Fruit fly (Drosophila melanogaster) whole organism, prepupa: ENCODE results near the gene CG4199.

Experiments
- Blimp-1 ChIP-seq: fragments of 200-800 bp; sonication (Bioruptor generic); optimal IDR thresholded peaks from 3 replicates; lab custom pipeline; 2017; ENCODE audit warnings: missing biosample characterization, missing genetic modification characterization, mild to moderate bottlenecking, moderate library complexity, missing genetic modification reagents
- CG10631 ChIP-seq: fragments of 200-800 bp; sonication (Bioruptor generic); optimal IDR thresholded peaks from 2 replicates; lab custom pipeline; 2016; ENCODE audit warnings: missing biosample characterization, missing genetic modification characterization
- CG10669 ChIP-seq: fragments of 200-800 bp; sonication (Bioruptor generic); optimal IDR thresholded peaks from 3 replicates; lab custom pipeline; 2018; ENCODE audit warnings: missing biosample characterization, mild to moderate bottlenecking, missing genetic modification characterization, moderate library complexity
- CG11294 ChIP-seq: fragments of 200-800 bp; sonication (Bioruptor generic); IDR thresholded peaks from 2 replicates; pipeline ENCODE4 v1.3.6; 2022; ENCODE audit warnings: missing biosample characterization, missing genetic modification characterization
- CG11762 ChIP-seq: fragments of 200-800 bp; sonication (Bioruptor generic); optimal IDR thresholded peaks from 3 replicates; lab custom pipeline; 2016; ENCODE audit warnings: missing biosample characterization, missing genetic modification characterization; ENCODE audit not compliant: insufficient read depth
- CG11902 ChIP-seq: fragments of 200-800 bp; sonication (Bioruptor generic); optimal IDR thresholded peaks from 3 replicates; lab custom pipeline; 2016; ENCODE audit warnings: missing biosample characterization, missing genetic modification characterization
- CG15336 ChIP-seq: fragments of 200-800 bp; sonication (Bioruptor generic); IDR thresholded peaks from 2 replicates; pipeline ENCODE4 v1.3.6; 2022; ENCODE audit warnings: missing biosample characterization, missing genetic modification characterization
- CG16779 ChIP-seq: fragments of 200-800 bp; sonication (Bioruptor generic); optimal IDR thresholded peaks from 3 replicates; lab custom pipeline; 2017; ENCODE audit warnings: missing biosample characterization, mild to moderate bottlenecking, missing genetic modification characterization
- CG3032 ChIP-seq: fragments of 200-800 bp; optimal IDR thresholded peaks from 2 replicates; lab custom pipeline; 2019; ENCODE audit warnings: missing biosample characterization, mild to moderate bottlenecking, missing genetic modification characterization, moderate library complexity
- CG31627 ChIP-seq: fragments of 200-800 bp; sonication (Bioruptor generic); optimal IDR thresholded peaks from 3 replicates; lab custom pipeline; 2016; ENCODE audit warnings: missing biosample characterization, missing genetic modification characterization
- CG4318 ChIP-seq: fragments of 200-800 bp; sonication (Bioruptor generic); optimal IDR thresholded peaks from 3 replicates; lab custom pipeline; 2017; ENCODE audit warnings: missing biosample characterization, mild to moderate bottlenecking, missing genetic modification characterization
- CG6163 ChIP-seq: fragments of 200-800 bp; sonication (Bioruptor generic); IDR thresholded peaks from 3 replicates; pipeline ENCODE4 v1.3.6; 2022; ENCODE audit warnings: missing biosample characterization, missing genetic modification characterization
- CG6276 ChIP-seq: fragments of 200-800 bp; sonication (Bioruptor generic); optimal IDR thresholded peaks from 2 replicates; lab custom pipeline; 2017; ENCODE audit warnings: missing biosample characterization, mild to moderate bottlenecking, missing genetic modification characterization
- CG6808 ChIP-seq: fragments of 200-800 bp; sonication (Bioruptor generic); optimal IDR thresholded peaks from 3 replicates; lab custom pipeline; 2017; ENCODE audit warnings: missing biosample characterization, missing genetic modification characterization, mild to moderate bottlenecking, moderate library complexity, missing genetic modification reagents
- CG6854 ChIP-seq: fragments of 200-800 bp; sonication (Bioruptor generic); optimal IDR thresholded peaks from 2 replicates; lab custom pipeline; 2017; ENCODE audit warnings: missing biosample characterization, mild to moderate bottlenecking, missing genetic modification characterization
- CG7368 ChIP-seq: fragments of 200-800 bp; sonication (Bioruptor generic); optimal IDR thresholded peaks from 3 replicates; lab custom pipeline; 2016; ENCODE audit warnings: missing biosample characterization, missing genetic modification characterization
- CG8319 ChIP-seq: fragments of 200-800 bp; sonication (Bioruptor generic); optimal IDR thresholded peaks from 3 replicates; lab custom pipeline; 2016; ENCODE audit warnings: missing biosample characterization, missing genetic modification characterization
- CG8632 ChIP-seq: fragments of 200-800 bp; sonication (Bioruptor generic); optimal IDR thresholded peaks from 3 replicates; lab custom pipeline; 2016; ENCODE audit warnings: missing biosample characterization, missing genetic modification characterization
- CG9139 ChIP-seq: fragments of 200-800 bp; sonication (Bioruptor generic); optimal IDR thresholded peaks from 3 replicates; lab custom pipeline; 2017; ENCODE audit warnings: missing biosample characterization, mild to moderate bottlenecking, missing genetic modification characterization
- Eip75B ChIP-seq: fragments of 200-800 bp; sonication (Bioruptor generic); optimal IDR thresholded peaks from 3 replicates; lab custom pipeline; 2016; ENCODE audit warnings: missing biosample characterization, missing genetic modification characterization
- Eip78C ChIP-seq: fragments of 200-800 bp; sonication (Bioruptor generic); peaks from one replicate; lab custom pipeline; 2016; ENCODE audit warnings: missing biosample characterization, missing genetic modification characterization
- Ets21C ChIP-seq: fragments of 200-800 bp; sonication (Bioruptor generic); optimal IDR thresholded peaks from 3 replicates; lab custom pipeline; 2016; ENCODE audit warnings: missing biosample characterization, missing genetic modification characterization
- Ets96B ChIP-seq: fragments of 200-800 bp; optimal IDR thresholded peaks from 2 replicates; lab custom pipeline; 2019; ENCODE audit warnings: missing biosample characterization, mild to moderate bottlenecking, missing genetic modification characterization, moderate library complexity
- Gug ChIP-seq: fragments of 200-800 bp; sonication (Bioruptor generic); IDR thresholded peaks from 2 replicates; pipeline ENCODE4 v1.3.6; 2022; ENCODE audit warnings: missing biosample characterization, missing genetic modification characterization
- Hr38 ChIP-seq: sonication (Bioruptor generic); optimal IDR thresholded peaks from 2 replicates; lab custom pipeline; 2016; ENCODE audit warnings: missing biosample characterization, missing genetic modification characterization
- Hr39 ChIP-seq: fragments of 200-800 bp; sonication (Bioruptor generic); optimal IDR thresholded peaks from 2 replicates; lab custom pipeline; 2016; ENCODE audit warnings: missing biosample characterization, missing genetic modification characterization
- Hr4 ChIP-seq: fragments of 200-800 bp; sonication (Bioruptor generic); optimal IDR thresholded peaks from 3 replicates; lab custom pipeline; 2016; ENCODE audit warnings: missing biosample characterization, missing genetic modification characterization
- Lpt ChIP-seq: fragments of 200-800 bp; sonication (Bioruptor generic); optimal IDR thresholded peaks from 3 replicates; lab custom pipeline; 2016; ENCODE audit warnings: missing biosample characterization, missing genetic modification characterization
- Met ChIP-seq: fragments of 200-800 bp; sonication (Bioruptor generic); optimal IDR thresholded peaks from 3 replicates; lab custom pipeline; 2016; ENCODE audit warnings: missing biosample characterization, missing genetic modification characterization
- Sox102F ChIP-seq: fragments of 200-800 bp; sonication (Bioruptor generic); optimal IDR thresholded peaks from 2 replicates; lab custom pipeline; 2016; ENCODE audit warnings: missing biosample characterization, mild to moderate bottlenecking, missing genetic modification characterization
- Sox14 ChIP-seq: fragments of 200-800 bp; sonication (Bioruptor generic); optimal IDR thresholded peaks from 3 replicates; lab custom pipeline; 2016; ENCODE audit warnings: missing biosample characterization, missing genetic modification characterization
- Sox15 ChIP-seq: fragments of 200-800 bp; sonication (Bioruptor generic); optimal IDR thresholded peaks from 3 replicates; lab custom pipeline; 2016; ENCODE audit warnings: missing biosample characterization, missing genetic modification characterization
- acj6 ChIP-seq: fragments of 200-800 bp; sonication (Bioruptor generic); optimal IDR thresholded peaks from 3 replicates; lab custom pipeline; 2016; ENCODE audit warnings: missing biosample characterization, missing genetic modification characterization
- cyc ChIP-seq: fragments of 200-800 bp; sonication (Bioruptor generic); optimal IDR thresholded peaks from 3 replicates; lab custom pipeline; 2016; ENCODE audit warnings: missing biosample characterization, missing genetic modification characterization
- dac ChIP-seq: fragments of 200-800 bp; sonication (Bioruptor generic); optimal IDR thresholded peaks from 2 replicates; lab custom pipeline; 2017; ENCODE audit warnings: missing biosample characterization, mild to moderate bottlenecking, missing genetic modification characterization
- dsx ChIP-seq: fragments of 200-800 bp; optimal IDR thresholded peaks from 3 replicates; lab custom pipeline; 2019; ENCODE audit warnings: missing biosample characterization, mild to moderate bottlenecking, missing genetic modification characterization, moderate library complexity; ENCODE audit not compliant: poor library complexity, severe bottlenecking
- eg ChIP-seq: fragments of 200-800 bp; sonication (Bioruptor generic); IDR thresholded peaks from 3 replicates; pipeline ENCODE4 v1.3.6; 2022; ENCODE audit warnings: missing biosample characterization, missing genetic modification characterization
- esn ChIP-seq: fragments of 200-800 bp; sonication (Bioruptor generic); optimal IDR thresholded peaks from 2 replicates; lab custom pipeline; 2016; ENCODE audit warnings: missing biosample characterization, mild to moderate bottlenecking, missing genetic modification characterization, moderate library complexity
- fd59A ChIP-seq: fragments of 200-800 bp; sonication (Bioruptor generic); optimal IDR thresholded peaks from 2 replicates; lab custom pipeline; 2017; ENCODE audit warnings: missing biosample characterization, mild to moderate bottlenecking, missing genetic modification characterization, missing genetic modification reagents
- fd85E ChIP-seq: fragments of 200-800 bp; sonication (Bioruptor generic); optimal IDR thresholded peaks from 3 replicates; lab custom pipeline; 2016; ENCODE audit warnings: missing biosample characterization, missing genetic modification characterization
- fkh ChIP-seq: fragments of 200-800 bp; sonication (Bioruptor generic); optimal IDR thresholded peaks from 3 replicates; lab custom pipeline; 2017; ENCODE audit warnings: missing biosample characterization, mild to moderate bottlenecking, missing genetic modification characterization, moderate library complexity
- lz ChIP-seq: fragments of 200-800 bp; sonication (Bioruptor generic); optimal IDR thresholded peaks from 3 replicates; lab custom pipeline; 2016; ENCODE audit warnings: missing biosample characterization, missing genetic modification characterization
- net ChIP-seq: fragments of 200-800 bp; sonication (Bioruptor generic); optimal IDR thresholded peaks from 3 replicates; lab custom pipeline; 2016; ENCODE audit warnings: missing biosample characterization, missing genetic modification characterization
- pdm3 ChIP-seq: fragments of 200-800 bp; sonication (Bioruptor generic); optimal IDR thresholded peaks from 3 replicates; lab custom pipeline; 2016; ENCODE audit warnings: missing biosample characterization, missing genetic modification characterization
- ss ChIP-seq, 2 experiments: fragments of 200-800 bp; sonication (Bioruptor generic); optimal IDR thresholded peaks; 2 replicates in 1 of 2; 3 replicates in 1 of 2; lab custom pipeline; 2017 to 2018; ENCODE audit warnings: mild to moderate bottlenecking in 2 of 2, missing biosample characterization in 2 of 2, missing genetic modification characterization in 2 of 2, moderate library complexity in 1 of 2
- svp ChIP-seq: fragments of 200-800 bp; sonication (Bioruptor generic); peaks from one replicate; lab custom pipeline; 2016; ENCODE audit warnings: missing biosample characterization, missing genetic modification characterization
- topi ChIP-seq: fragments of 200-800 bp; sonication (Bioruptor generic); optimal IDR thresholded peaks from 3 replicates; lab custom pipeline; 2016; ENCODE audit warnings: missing biosample characterization, missing genetic modification characterization
- vri ChIP-seq: fragments of 200-800 bp; sonication (Bioruptor generic); optimal IDR thresholded peaks from 3 replicates; lab custom pipeline; 2016; ENCODE audit warnings: missing biosample characterization, mild to moderate bottlenecking, missing genetic modification characterization

Gene CG4199

dm6 chrX:2083678-2084162 lies 10.4 kb upstream of the CG4199 start (continued):
- TF ChIP-seq pdm3 (GFP tag; lab: Kevin White, UChicago) (peak; percentile 97), Sox14 (GFP tag; lab: Kevin White, UChicago) (peak; percentile 97), CG31627 (GFP tag; lab: Kevin White, UChicago) (peak; percentile 95), CG6808 (peak; percentile 82), Ets21C (GFP tag; lab: Kevin White, UChicago) (peak; percentile 88), Eip78C (GFP tag; lab: Kevin White, UChicago) (peak; percentile 98), CG8632 (GFP tag; lab: Kevin White, UChicago) (peak; percentile 91), dac (GFP tag; lab: Kevin White, UChicago) (peak; percentile 88), fkh (peak; percentile 60), topi (peak; percentile 93), CG6854 (GFP tag; lab: Kevin White, UChicago) (peak; percentile 80), CG10669 (GFP tag; lab: Kevin White, UChicago) (peak; percentile 90), vri (GFP tag; lab: Kevin White, UChicago) (peak; percentile 96), ss (GFP tag; optimal IDR thresholded peaks at IDR 0.05; lab: Kevin White, UChicago) (peak; percentile 85 to 88), net (GFP tag; lab: Kevin White, UChicago) (peak; percentile 92)

dm6 chrX:2083109-2083508 lies 9.8 kb upstream of the CG4199 start:
- peak; percentile 88 for TF ChIP-seq topi
- peak; percentile 80 for TF ChIP-seq CG6808
- peak; percentile 21 for TF ChIP-seq Blimp-1 (GFP tag; lab: Kevin White, UChicago)
- peak; percentile 79 for TF ChIP-seq Met (GFP tag; lab: Kevin White, UChicago)
- TF ChIP-seq lz (GFP tag; lab: Kevin White, UChicago), result peak; percentile 86
- peak; percentile 84 for TF ChIP-seq esn
- peak; percentile 85 for TF ChIP-seq Ets21C (GFP tag; lab: Kevin White, UChicago)
- TF ChIP-seq Sox102F (GFP tag; lab: Kevin White, UChicago), result peak; percentile 81
- peak; percentile 85 for TF ChIP-seq Lpt
- TF ChIP-seq CG11762 (GFP tag; lab: Kevin White, UChicago), result peak; percentile 83
- TF ChIP-seq Hr39 (GFP tag; lab: Kevin White, UChicago), result peak; percentile 93
- TF ChIP-seq acj6 (GFP tag; lab: Kevin White, UChicago), result peak; percentile 87
- TF ChIP-seq CG6276 (GFP tag; lab: Kevin White, UChicago), result peak; percentile 85
- no peak for TF ChIP-seq fd85E (GFP tag; lab: Kevin White, UChicago)
- TF ChIP-seq CG9139 (GFP tag; lab: Kevin White, UChicago), result peak; percentile 54
- TF ChIP-seq Gug (GFP tag; lab: Robert Waterston, UW), result peak; percentile 89
- TF ChIP-seq cyc (GFP tag; lab: Kevin White, UChicago), result peak; percentile 87
- TF ChIP-seq Ets96B (tag; lab: Kevin White, UChicago), result peak; percentile 89
- peak; percentile 86 for TF ChIP-seq dsx (GFP tag; lab: Kevin White, UChicago)
- TF ChIP-seq CG8632 (GFP tag; lab: Kevin White, UChicago), result peak; percentile 75
- peak; percentile 90 for TF ChIP-seq Hr4
- TF ChIP-seq CG3032 (tag; lab: Kevin White, UChicago), result peak; percentile 88
- TF ChIP-seq CG7368 (GFP tag; lab: Kevin White, UChicago), result peak; percentile 82
- TF ChIP-seq svp (GFP tag; lab: Kevin White, UChicago), result peak; percentile 90
- TF ChIP-seq CG10669 (GFP tag; lab: Kevin White, UChicago), result peak; percentile 90
- TF ChIP-seq dac (GFP tag; lab: Kevin White, UChicago), result peak; percentile 85
- TF ChIP-seq CG11902 (GFP tag; lab: Kevin White, UChicago), result peak; percentile 79
- TF ChIP-seq eg (GFP tag; lab: Robert Waterston, UW), result peak; percentile 95
- peak; percentile 83 for TF ChIP-seq fd59A (GFP tag; lab: Kevin White, UChicago)
- peak; percentile 67 for TF ChIP-seq Hr38 (GFP tag; lab: Kevin White, UChicago)
- TF ChIP-seq CG11294 (GFP tag; lab: Robert Waterston, UW), result peak; percentile 85
- TF ChIP-seq Sox15, result peak; percentile 83
- peak; percentile 83 for TF ChIP-seq Eip75B (GFP tag; lab: Kevin White, UChicago)
- peak; percentile 90 for TF ChIP-seq pdm3 (GFP tag; lab: Kevin White, UChicago)
- TF ChIP-seq CG4318, result no peak
- peak; percentile 78 for TF ChIP-seq CG16779 (tag; lab: Kevin White, UChicago)
- TF ChIP-seq CG10631, result peak; percentile 81
- TF ChIP-seq CG8319 (GFP tag; lab: Kevin White, UChicago), result peak; percentile 74
- TF ChIP-seq CG6163 (GFP tag; lab: Robert Waterston, UW), result peak; percentile 94
- peak; percentile 92 for TF ChIP-seq CG15336
- peak; percentile 81 for TF ChIP-seq Sox14 (GFP tag; lab: Kevin White, UChicago)
